Fruit fly (Drosophila melanogaster): ENCODE measurements around the gene CG15167.

The CG15167 gene

DNA sequence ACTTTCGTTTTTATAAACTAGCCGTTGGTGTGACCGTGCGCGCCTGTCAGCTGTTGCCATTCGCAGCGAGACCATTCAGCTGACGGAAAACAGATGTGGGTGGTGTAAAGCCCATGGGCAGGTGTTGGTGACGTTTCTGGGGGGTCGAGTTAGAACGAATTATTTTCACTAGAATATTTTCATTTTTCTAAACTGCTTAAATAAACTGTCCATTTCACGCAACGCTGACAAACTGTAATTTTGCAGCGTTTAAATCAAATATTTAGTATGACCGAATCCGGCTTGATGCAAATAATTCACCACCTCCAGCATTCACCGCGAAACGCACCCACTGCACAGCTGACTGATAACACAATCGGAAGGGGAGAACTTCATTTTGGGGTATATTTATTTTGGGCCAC lies 44.8 kb upstream of the CG15167 start, which contains the start of the genes CG10383 and CG10338 (continued):
- TF ChIP-seq Usf (GFP tag; optimal IDR thresholded peaks at IDR 0.05) (peak; percentile 59), bab2 (GFP tag; optimal IDR thresholded peaks at IDR 0.05) (peak; percentile 89), hbn (GFP tag; IDR thresholded peaks at IDR 0.05; ENCODE audit: partially characterized antibody) (no peak), gcm (GFP tag; optimal IDR thresholded peaks at IDR 0.05) (peak; percentile 70), CG4282 (GFP tag; optimal IDR thresholded peaks at IDR 0.05) (peak; percentile 71), CG17328 (GFP tag; IDR thresholded peaks at IDR 0.05) (peak; percentile 88), CG12299 (tag; optimal IDR thresholded peaks at IDR 0.05) (peak; percentile 76), MTF-1 (GFP tag; optimal IDR thresholded peaks at IDR 0.05; ENCODE audit: borderline replicate concordance) (peak; percentile 53), gsb (GFP tag; IDR thresholded peaks at IDR 0.05) (peak; percentile 70), CG1832 (GFP tag; optimal IDR thresholded peaks at IDR 0.05) (no peak), Dfd (GFP tag; optimal IDR thresholded peaks at IDR 0.05) (no peak), sug (tag; optimal IDR thresholded peaks at IDR 0.05) (peak; percentile 83), CG42726 (GFP tag; IDR thresholded peaks at IDR 0.05; ENCODE audit: partially characterized antibody) (peak; percentile 38; the same call in 1 of the 2 replicates), CG11696 (GFP tag; IDR thresholded peaks at IDR 0.05) (peak; percentile 69), Hmr (GFP tag; optimal IDR thresholded peaks at IDR 0.05) (peak; percentile 90), NFAT (GFP tag; IDR thresholded peaks at IDR 0.05) (peak; percentile 91), zfh1 (GFP tag; IDR thresholded peaks at IDR 0.05) (peak; percentile 93), shn (GFP tag; optimal IDR thresholded peaks at IDR 0.05) (peak; percentile 92), vvl (GFP tag; IDR thresholded peaks at IDR 0.05) (peak; percentile 94), Stat92E (GFP tag; optimal IDR thresholded peaks at IDR 0.05) (peak in 1 of 3 experiments; percentile 75), CG2120 (GFP tag; optimal IDR thresholded peaks at IDR 0.05) (peak; percentile 96), sens (GFP tag) (peak; percentile 96), ken (GFP tag; IDR thresholded peaks at IDR 0.05) (peak; percentile 95), CG3726 (GFP tag; IDR thresholded peaks at IDR 0.05) (peak; percentile 79; the same call in 1 of the 3 replicates), exex (tag; optimal IDR thresholded peaks at IDR 0.05) (peak; percentile 59), CG13287 (GFP tag; IDR thresholded peaks at IDR 0.05; ENCODE audit: partially characterized antibody) (peak; percentile 25; the same call in 1 of the 2 replicates), unc-4 (GFP tag; IDR thresholded peaks at IDR 0.05; ENCODE audit: partially characterized antibody) (peak; percentile 45; the same call in 1 of the 2 replicates), CG13123 (GFP tag; optimal IDR thresholded peaks at IDR 0.05) (peak; percentile 71), Drgx (GFP tag; IDR thresholded peaks at IDR 0.05) (peak; percentile 88), pan (optimal IDR thresholded peaks at IDR 0.05) (no peak), pan (GFP tag; optimal IDR thresholded peaks at IDR 0.05 in 1 of 2, IDR thresholded peaks at IDR 0.05 in 1 of 2) (peak in 1 of 2 experiments; percentile 94), CG4854 (GFP tag; optimal IDR thresholded peaks at IDR 0.05) (peak; percentile 58), CG7556 (GFP tag; optimal IDR thresholded peaks at IDR 0.05) (peak; percentile 69), CG6813 (GFP tag; optimal IDR thresholded peaks at IDR 0.05) (peak; percentile 64), yki (optimal IDR thresholded peaks at IDR 0.05) (peak; percentile 76), Antp (GFP tag; optimal IDR thresholded peaks at IDR 0.05) (peak; percentile 95), CG32772 (GFP tag; IDR thresholded peaks at IDR 0.05) (peak; percentile 90), CG1603 (tag; optimal IDR thresholded peaks at IDR 0.05) (peak; percentile 93), chinmo (GFP tag; IDR thresholded peaks at IDR 0.05; ENCODE audit: partially characterized antibody) (0 out of 4 replicates have a peak, but pooled peaks have one; percentile 27), CG8359 (GFP tag; optimal IDR thresholded peaks at IDR 0.05; ENCODE audit: borderline replicate concordance) (no peak), fd64A (GFP tag; optimal IDR thresholded peaks at IDR 0.05) (peak; percentile 22), kay (GFP tag; optimal IDR thresholded peaks at IDR 0.05) (peak; percentile 78), psq (GFP tag; optimal IDR thresholded peaks at IDR 0.05) (peak; percentile 62), ham (GFP tag; IDR thresholded peaks at IDR 0.05) (peak; percentile 29; the same call in 1 of the 2 replicates), CG16863 (GFP tag; optimal IDR thresholded peaks at IDR 0.05) (peak; percentile 83), CG15696 (tag; optimal IDR thresholded peaks at IDR 0.05) (peak; percentile 20), Doc3 (GFP tag; IDR thresholded peaks at IDR 0.05; ENCODE audit: partially characterized antibody) (0 out of 3 replicates have a peak, but pooled peaks have one; percentile 33), HLHmδ (GFP tag; optimal IDR thresholded peaks at IDR 0.05) (no peak), CG7271 (tag; optimal IDR thresholded peaks at IDR 0.05) (peak; percentile 53), BEAF-32 (GFP tag; optimal IDR thresholded peaks at IDR 0.05) (peak; percentile 49)
